Fruit fly (Drosophila melanogaster) ovary, adult (tissue): ENCODE results near the gene rod.
A peak's percentile ranks its signal among the peaks of the same experiment; 100 is the strongest.

Source experiments
- CG17801 ChIP-seq: fragments of 200-800 bp; optimal IDR thresholded peaks from 2 replicates; lab custom pipeline; 2019; ENCODE audit warnings: missing biosample characterization, mild to moderate bottlenecking, missing genetic modification characterization, moderate library complexity; ENCODE audit not compliant: partially characterized antibody

Gene rod

DNA sequence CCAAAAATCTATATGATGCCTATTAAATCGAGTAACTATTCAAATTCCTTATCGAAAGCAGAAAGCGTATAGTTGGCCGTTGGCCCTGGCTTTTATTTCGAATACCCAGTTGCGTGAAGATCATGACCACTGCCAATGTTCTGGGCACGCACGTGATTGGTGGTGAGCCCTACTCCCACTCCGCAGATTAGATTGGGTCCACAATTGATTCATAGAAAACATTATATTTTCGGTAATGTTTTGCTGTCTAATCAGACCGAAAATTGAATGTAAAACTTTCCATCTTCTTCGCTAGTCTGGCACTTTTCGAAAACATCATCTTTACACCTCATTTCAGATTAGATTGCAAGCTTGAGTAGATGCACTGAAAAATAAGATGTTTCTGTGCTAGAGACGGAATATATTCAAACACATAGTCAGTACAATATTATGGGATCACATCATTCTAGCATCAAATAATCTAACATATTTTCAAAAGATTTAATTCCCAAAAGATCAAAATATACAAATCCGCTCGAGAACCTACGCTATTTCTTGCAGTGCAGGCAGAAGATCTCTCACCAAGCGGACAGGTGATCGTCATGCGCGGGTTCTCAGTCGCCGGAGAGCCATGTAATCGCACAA lies 11.6 kb downstream of the rod start, which contains the start of gene CG1774:
TSS of gene CG1774 (plus strand) at position 548 of the 624 bp plus-strand sequence.
- peak; percentile 96 for TF ChIP-seq CG17801 (GFP tag; lab: Kevin White, UChicago)

DNA sequence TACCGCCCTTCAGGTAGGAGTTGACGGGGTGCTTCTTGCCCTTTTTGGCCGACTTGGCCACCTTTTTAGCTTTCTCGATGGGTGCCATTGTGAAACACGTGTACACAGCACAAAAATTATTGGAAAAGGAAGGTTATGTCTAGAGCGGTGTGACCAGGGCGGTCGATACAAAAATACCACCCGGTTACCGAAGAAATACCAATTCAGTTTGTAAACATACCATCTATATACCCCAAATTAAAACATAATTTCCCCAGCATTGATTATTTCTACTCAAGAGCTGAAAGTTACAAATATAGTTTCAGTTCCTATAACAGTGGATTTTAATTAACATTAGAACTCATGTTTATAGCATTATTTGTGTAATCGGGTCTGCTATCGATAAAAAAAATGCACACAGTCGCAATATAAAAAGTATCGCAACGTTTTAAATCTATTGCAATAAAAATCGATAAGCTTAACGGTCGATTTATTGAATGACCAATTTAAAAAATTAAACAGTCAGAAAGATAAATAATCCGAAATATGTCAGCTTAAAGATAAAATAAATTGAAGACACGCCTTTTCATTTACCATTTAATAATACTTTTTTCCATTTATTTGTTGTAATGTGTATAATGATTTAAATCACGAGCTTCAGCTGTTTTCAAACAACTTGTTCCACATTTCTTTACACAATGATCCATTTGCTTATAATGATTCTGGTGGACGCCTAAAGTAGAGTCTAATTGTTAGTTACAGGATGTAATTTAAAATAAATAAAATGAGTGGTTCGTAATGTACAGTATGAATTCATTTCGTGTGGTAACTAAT lies 15.5 kb downstream of the rod start, which contains the start of gene RpL6:
TSS of gene RpL6 (minus strand) at position 134 of the 813 bp plus-strand sequence.
- peak; percentile 31 for TF ChIP-seq CG17801 (GFP tag; lab: Kevin White, UChicago)

DNA sequence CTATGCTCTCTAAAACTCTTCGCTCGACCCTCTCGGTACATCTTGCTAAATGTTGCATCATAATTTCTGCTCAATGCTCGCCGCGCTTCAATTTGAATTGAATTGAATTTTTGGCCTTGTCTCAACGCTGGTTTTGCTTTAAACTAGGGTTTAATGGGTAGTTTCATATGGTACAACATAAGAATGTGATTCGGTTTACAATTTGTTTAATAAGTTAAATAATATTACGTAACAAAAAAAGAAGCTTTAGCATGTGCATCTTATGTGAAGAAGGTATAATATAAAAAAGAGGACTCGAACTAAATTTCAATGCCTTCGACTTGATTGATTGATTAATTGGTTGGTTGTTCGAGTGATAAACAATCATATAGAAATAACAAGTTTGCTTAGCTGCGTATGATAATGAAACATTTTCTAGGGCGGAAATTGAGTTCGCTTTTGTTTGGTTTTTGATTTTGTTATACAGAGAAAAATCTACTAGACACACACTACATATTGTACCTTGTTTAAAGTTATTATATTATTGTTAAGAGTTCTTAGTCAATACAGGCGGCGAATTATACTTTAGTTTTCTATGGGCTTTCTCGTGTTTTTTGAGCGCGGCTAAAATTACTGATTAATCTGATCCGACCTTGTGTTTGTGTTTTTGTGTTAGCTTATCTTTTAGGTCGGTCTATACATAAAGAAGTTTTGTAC lies 17.1 kb downstream of the rod start:
- TF ChIP-seq CG17801 (GFP tag; lab: Kevin White, UChicago): no peak

DNA sequence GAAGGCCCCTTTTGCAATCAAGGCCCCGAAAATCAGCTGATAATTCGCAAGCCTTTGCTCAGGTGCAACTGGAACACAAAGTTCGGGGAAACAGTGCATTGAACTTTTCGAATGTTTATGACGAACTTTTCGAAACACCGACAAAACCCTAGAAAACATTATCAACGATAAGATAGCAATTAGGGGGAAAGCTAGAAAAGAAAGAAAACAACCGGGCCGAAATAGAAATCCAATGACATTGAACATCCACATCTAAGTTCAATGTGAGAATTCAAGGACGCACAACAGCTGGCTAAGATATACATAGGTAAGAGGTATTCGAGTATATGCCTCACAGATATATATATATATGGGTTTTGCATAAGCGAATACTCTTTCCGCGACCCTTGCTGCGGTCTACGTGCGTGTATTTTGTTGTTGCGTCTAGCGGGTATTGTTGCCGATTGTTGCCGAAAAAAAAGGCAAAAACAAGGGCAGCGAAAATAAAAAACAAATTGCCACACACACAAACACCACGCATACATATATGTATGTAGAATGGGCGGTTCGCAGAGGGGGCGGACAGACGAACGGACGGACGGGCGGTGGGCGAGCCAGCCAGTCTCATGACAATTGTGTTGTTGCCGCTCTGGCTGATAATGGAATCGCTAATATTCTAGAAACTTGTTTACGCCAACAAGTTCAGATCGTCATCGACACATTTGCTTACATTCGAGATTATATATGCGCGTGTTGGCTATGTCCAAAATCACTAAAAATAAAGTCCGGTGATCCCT lies 19.0 kb downstream of the rod start:
- TF ChIP-seq CG17801 (GFP tag; lab: Kevin White, UChicago): no peak

DNA sequence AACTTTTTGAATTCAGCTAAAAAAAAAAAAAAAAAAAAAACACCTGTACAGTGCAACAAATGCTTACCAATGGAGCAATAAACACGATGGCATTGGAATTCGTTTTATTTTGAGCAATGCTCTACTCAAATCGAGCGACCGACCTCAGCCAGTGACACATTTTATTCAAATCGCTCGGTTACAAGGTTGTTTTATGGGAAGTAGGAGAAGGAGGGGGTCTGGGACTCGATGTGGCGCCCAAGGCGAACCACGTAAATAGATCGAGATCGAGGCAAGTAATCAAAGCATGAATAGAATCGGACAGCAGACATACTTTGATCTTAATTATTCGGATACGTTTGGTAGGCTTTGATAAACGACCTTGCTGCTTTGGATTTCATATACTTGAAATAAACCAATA lies 22.5 kb downstream of the rod start:
- no peak for TF ChIP-seq CG17801 (GFP tag; lab: Kevin White, UChicago)

DNA sequence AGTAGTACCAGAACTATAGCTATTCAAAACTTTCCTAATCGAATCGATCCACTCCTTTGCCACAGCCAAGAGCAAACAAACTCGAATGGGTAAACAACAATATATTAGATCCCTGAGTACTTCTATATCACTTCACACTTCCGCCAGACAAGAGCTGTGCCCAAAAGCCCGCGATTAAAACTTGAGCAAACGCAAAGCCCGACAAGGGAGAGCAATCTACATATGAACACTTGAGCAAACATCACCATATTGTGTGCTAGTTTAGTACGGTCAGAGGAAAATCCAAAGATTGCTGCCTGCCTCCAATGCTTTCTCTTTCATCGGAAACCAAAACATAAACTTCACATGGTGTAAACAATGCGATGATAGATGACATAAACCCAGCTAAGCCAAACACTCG lies 22.9 kb downstream of the rod start:
- TF ChIP-seq CG17801 (GFP tag; lab: Kevin White, UChicago): no peak

DNA sequence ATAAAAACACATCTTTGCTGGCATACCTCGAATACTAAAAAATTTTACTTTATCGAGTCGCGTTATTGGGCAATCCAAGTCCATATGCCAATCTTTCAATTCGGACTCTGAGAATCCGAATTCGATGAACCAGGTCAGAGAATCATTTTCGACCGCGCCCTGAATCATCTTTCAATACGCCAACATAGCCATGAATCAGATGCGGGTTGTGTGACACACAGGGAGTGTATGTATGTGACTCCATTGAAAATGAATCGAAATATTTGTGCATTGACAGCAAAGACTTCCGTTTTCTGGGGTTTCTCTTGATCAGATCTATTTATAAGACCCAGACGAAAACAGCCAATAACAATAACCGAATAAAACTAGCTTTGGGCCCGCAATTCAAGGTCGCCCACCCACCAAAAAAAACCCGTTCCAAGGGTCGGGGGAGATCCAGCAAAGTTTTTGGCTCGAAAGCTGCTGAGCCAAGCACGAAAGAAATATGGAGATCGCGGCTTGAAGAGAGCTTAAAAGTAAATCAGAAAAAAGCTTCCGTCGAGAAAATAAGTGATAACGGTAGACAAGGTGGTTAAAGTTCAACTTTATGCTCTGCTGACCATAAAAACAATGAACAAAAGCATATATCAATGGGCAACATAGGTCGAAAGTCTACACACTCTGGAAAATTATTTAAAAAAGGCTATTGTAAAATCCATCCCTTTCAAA lies 23.8 kb downstream of the rod start:
- TF ChIP-seq CG17801 (GFP tag; lab: Kevin White, UChicago): no peak

DNA sequence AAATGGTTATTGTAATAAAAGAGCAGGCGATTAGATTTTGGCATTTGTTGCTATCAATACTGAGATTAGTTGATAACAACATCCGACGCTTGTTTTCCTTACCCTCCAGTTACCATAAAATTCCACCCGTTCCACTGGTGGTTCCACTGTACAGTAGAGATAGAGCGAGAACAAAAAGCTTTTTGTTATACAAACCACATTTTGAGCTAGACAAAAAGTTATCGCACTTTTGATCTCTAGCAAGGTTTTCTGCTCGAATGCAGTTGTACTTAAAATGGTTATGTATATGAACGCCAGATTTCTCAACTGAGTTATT lies 24.3 kb downstream of the rod start:
- TF ChIP-seq CG17801 (GFP tag; lab: Kevin White, UChicago): no peak

DNA sequence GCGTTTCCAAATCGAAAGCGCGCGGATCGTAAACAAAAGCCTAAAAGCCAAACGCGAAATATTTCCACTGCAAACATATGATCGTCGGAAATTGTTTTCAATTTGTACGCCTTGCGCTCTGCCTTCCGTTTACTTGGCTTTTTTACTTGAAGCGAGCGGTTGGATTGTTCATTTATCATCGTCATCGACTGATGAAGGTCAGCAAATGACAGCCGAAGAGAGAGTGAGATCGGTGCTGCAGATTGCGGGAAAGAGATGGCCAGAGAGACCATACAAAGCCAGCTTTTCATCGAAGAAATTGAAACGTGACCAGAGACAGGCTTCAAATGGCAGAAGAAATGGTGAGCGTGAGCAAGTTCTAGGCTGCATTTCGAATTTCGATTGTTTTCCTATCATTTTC lies 25.0 kb downstream of the rod start:
- TF ChIP-seq CG17801 (GFP tag; lab: Kevin White, UChicago): no peak

DNA sequence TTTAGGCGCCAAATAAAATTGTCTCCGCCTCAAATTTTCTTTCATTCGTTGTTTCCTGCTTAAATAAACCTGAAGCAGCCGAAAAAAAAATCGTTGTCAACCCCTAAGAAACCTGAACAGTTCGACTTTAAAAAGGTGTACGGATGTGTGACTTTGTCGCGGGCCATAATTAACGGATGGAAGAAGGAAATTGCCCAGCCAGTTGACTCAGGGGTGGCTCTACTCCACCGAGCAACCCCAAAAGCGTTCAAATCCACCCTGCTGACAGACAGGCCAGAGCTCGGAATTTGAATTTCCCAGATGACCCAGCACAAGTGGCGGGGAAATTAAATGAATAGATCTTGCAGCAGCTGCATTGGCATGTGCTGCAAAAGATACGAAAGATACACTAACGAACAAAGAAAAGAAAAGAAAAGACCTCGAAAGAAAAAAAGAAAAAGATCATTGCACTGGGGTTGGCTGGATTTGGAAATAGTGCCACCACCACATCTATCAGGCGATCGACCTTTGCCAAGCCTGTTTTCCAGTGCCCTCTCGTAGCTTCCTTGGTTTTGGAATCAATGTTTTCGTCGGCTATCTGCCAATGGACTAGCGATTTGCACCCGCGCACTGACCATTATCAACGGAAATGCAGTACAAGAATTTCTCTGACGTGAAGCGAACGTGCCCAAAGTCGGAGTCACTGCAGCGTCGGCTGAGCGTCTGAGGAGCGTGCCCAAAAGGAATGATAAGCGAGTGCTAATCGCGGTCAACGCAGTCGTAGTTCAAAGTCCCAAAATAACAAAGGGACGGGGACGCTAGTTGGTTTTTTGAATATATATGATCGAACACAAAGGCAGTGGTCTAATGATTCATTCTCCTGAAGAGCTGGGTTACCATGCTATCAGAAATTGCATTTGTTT lies 25.7 kb downstream of the rod start:
- TF ChIP-seq CG17801 (GFP tag; lab: Kevin White, UChicago): peak; percentile 42

DNA sequence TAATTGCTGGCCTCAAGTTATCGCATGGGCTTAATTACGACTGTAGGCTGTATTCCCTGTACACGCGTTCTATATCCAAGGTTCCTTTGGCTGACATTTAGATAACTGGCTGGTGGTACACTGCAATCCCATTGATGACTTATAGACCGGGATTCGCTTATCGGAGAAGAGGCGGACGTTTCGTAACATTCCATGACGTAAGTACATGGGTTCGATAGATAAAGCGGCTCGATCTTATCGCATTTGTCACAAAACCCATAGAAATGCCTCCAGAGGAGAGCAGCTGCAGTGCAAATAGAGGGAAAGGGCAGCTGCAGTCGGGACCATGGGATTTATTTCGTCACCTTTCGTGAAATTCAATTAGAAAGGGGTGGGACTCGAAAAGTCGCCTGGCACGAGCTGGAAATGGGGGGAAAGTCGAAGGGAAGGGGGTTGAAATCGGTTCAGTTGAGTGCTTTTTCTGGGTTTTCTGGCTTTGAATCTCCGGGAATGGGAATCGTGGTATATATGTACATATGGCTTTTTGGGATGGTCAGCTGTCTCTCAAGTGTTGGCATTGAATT lies 26.6 kb downstream of the rod start:
- TF ChIP-seq CG17801 (GFP tag; lab: Kevin White, UChicago): no peak

DNA sequence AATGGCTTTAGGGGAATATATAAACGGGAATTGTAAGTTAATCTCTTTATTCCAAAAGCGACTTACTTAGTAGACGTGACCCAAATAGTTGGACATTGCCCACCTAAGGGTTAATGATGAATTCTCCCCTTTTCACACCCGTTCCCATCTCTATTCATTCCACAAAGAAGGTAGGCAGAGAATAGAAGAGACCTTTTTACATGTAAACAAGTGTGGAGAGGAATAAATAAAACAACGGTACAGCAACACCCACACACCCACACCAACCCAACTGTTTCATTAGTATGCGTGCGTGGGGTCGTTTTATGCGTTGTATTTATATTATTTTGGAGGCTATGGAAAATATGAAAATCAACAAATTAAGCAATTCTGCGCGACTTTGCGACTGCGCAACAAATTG lies 27.3 kb downstream of the rod start:
- no peak for TF ChIP-seq CG17801 (GFP tag; lab: Kevin White, UChicago)
